Fruit fly (Drosophila melanogaster) whole organism, embryonic: ENCODE results near the gene CG33702.

Source experiments
- Atf3 ChIP-seq: fragments of 200-800 bp; sonication (Bioruptor generic); optimal IDR thresholded peaks from 3 replicates; lab custom pipeline; 2016; ENCODE audit warnings: missing biosample characterization, missing genetic modification characterization
- C15 ChIP-seq: fragments of 200-800 bp; sonication (Bioruptor generic); IDR thresholded peaks from 3 replicates; pipeline ENCODE4 v1.3.6; 2022; ENCODE audit warnings: missing biosample characterization, missing genetic modification characterization
- CG10147 ChIP-seq: fragments of 200-800 bp; sonication (Bioruptor generic); optimal IDR thresholded peaks from 2 replicates; lab custom pipeline; 2019; ENCODE audit warnings: missing biosample characterization, mild to moderate bottlenecking, missing genetic modification characterization, moderate library complexity
- CG10543 ChIP-seq: fragments of 200-800 bp; sonication (Bioruptor generic); optimal IDR thresholded peaks from 3 replicates; lab custom pipeline; 2017; ENCODE audit warnings: missing biosample characterization, mild to moderate bottlenecking, missing genetic modification characterization, moderate library complexity
- CG10565 ChIP-seq: fragments of 200-800 bp; sonication (Bioruptor generic); optimal IDR thresholded peaks from 3 replicates; lab custom pipeline; 2016; ENCODE audit warnings: missing biosample characterization, mild to moderate bottlenecking, missing genetic modification characterization
- CG11504 ChIP-seq: fragments of 200-800 bp; sonication (Bioruptor generic); optimal IDR thresholded peaks from 3 replicates; lab custom pipeline; 2019; ENCODE audit warnings: missing biosample characterization, mild to moderate bottlenecking, missing genetic modification characterization, moderate library complexity
- CG12236 ChIP-seq: fragments of 200-800 bp; sonication (Bioruptor generic); optimal IDR thresholded peaks from 2 replicates; lab custom pipeline; 2016; ENCODE audit warnings: missing biosample characterization, missing genetic modification characterization
- CG12769 ChIP-seq: fragments of 200-800 bp; sonication (Bioruptor generic); optimal IDR thresholded peaks from 2 replicates; lab custom pipeline; 2019; ENCODE audit warnings: missing biosample characterization, mild to moderate bottlenecking, missing genetic modification characterization, moderate library complexity
- CG13424 ChIP-seq: fragments of 200-800 bp; sonication (Bioruptor generic); optimal IDR thresholded peaks from 2 replicates; lab custom pipeline; 2019; ENCODE audit warnings: missing biosample characterization, mild to moderate bottlenecking, missing genetic modification characterization, moderate library complexity
- CG15269 ChIP-seq: fragments of 200-800 bp; sonication (Bioruptor generic); optimal IDR thresholded peaks from 2 replicates; lab custom pipeline; 2018; ENCODE audit warnings: missing biosample characterization, mild to moderate bottlenecking, missing genetic modification characterization, moderate library complexity
- CG2116 ChIP-seq: fragments of 200-800 bp; sonication (Bioruptor generic); optimal IDR thresholded peaks from 3 replicates; lab custom pipeline; 2018; ENCODE audit warnings: missing biosample characterization, mild to moderate bottlenecking, missing genetic modification characterization
- CG2120 ChIP-seq: fragments of 200-800 bp; sonication (Bioruptor generic); optimal IDR thresholded peaks from 3 replicates; lab custom pipeline; 2016; ENCODE audit warnings: missing biosample characterization, missing genetic modification characterization
- CG2875 ChIP-seq: fragments of 200-800 bp; sonication (Bioruptor generic); optimal IDR thresholded peaks from 2 replicates; lab custom pipeline; 2017; ENCODE audit warnings: missing biosample characterization, mild to moderate bottlenecking, missing genetic modification characterization, missing genetic modification reagents
- CG30020 ChIP-seq: fragments of 200-800 bp; optimal IDR thresholded peaks from 2 replicates; lab custom pipeline; 2019; ENCODE audit warnings: missing biosample characterization, mild to moderate bottlenecking, missing genetic modification characterization, moderate library complexity
- CG6765 ChIP-seq: fragments of 200-800 bp; sonication (Bioruptor generic); optimal IDR thresholded peaks from 3 replicates; lab custom pipeline; 2017; ENCODE audit warnings: missing biosample characterization, mild to moderate bottlenecking, missing genetic modification characterization
- CG7271 ChIP-seq: fragments of 200-800 bp; sonication (Bioruptor generic); optimal IDR thresholded peaks from 2 replicates; lab custom pipeline; 2018; ENCODE audit warnings: missing biosample characterization, mild to moderate bottlenecking, missing genetic modification characterization, moderate library complexity
- CG7786 ChIP-seq: fragments of 200-800 bp; sonication (Bioruptor generic); optimal IDR thresholded peaks from 2 replicates; lab custom pipeline; 2016; ENCODE audit warnings: missing biosample characterization, missing genetic modification characterization
- CG8924 ChIP-seq: fragments of 200-800 bp; optimal IDR thresholded peaks from 3 replicates; lab custom pipeline; 2019; ENCODE audit warnings: missing biosample characterization, mild to moderate bottlenecking, missing genetic modification characterization, moderate library complexity
- CG9817 ChIP-seq: fragments of 200-800 bp; sonication (Bioruptor generic); optimal IDR thresholded peaks from 2 replicates; lab custom pipeline; 2018; ENCODE audit warnings: missing biosample characterization, mild to moderate bottlenecking, missing genetic modification characterization, moderate library complexity
- D19B ChIP-seq: fragments of 200-800 bp; sonication (Bioruptor generic); optimal IDR thresholded peaks from 2 replicates; lab custom pipeline; 2017; ENCODE audit warnings: missing biosample characterization, mild to moderate bottlenecking, missing genetic modification characterization
- Gsc ChIP-seq: fragments of 200-800 bp; sonication (Bioruptor generic); IDR thresholded peaks from 2 replicates; pipeline ENCODE4 v1.3.6; 2022; ENCODE audit warnings: missing biosample characterization, missing genetic modification characterization
- HmgZ ChIP-seq: fragments of 200-800 bp; sonication (Bioruptor generic); optimal IDR thresholded peaks from 2 replicates; lab custom pipeline; 2018; ENCODE audit warnings: missing biosample characterization, mild to moderate bottlenecking, missing genetic modification characterization
- Hr3 ChIP-seq: fragments of 200-800 bp; sonication (Bioruptor generic); optimal IDR thresholded peaks from 3 replicates; lab custom pipeline; 2016; ENCODE audit warnings: missing biosample characterization, missing genetic modification characterization
- Max ChIP-seq: fragments of 200-800 bp; sonication (Bioruptor generic); optimal IDR thresholded peaks from 2 replicates; lab custom pipeline; 2016; ENCODE audit warnings: missing biosample characterization, mild to moderate bottlenecking, missing genetic modification characterization
- Neu2 ChIP-seq: fragments of 200-800 bp; sonication (Bioruptor generic); optimal IDR thresholded peaks from 3 replicates; lab custom pipeline; 2016; ENCODE audit warnings: missing biosample characterization, missing genetic modification characterization, borderline replicate concordance
- Poxn ChIP-seq: fragments of 200-800 bp; sonication (Bioruptor generic); IDR thresholded peaks from 2 replicates; pipeline ENCODE4 v1.3.6; 2022; ENCODE audit warnings: missing biosample characterization, missing genetic modification characterization
- Rx ChIP-seq: fragments of 200-800 bp; sonication (Bioruptor generic); IDR thresholded peaks from 2 replicates; pipeline ENCODE4 v1.3.6; 2022; ENCODE audit warnings: missing biosample characterization, missing genetic modification characterization
- Sry-δ ChIP-seq: fragments of 200-800 bp; sonication (Bioruptor generic); optimal IDR thresholded peaks from 2 replicates; lab custom pipeline; 2016; ENCODE audit warnings: missing biosample characterization, missing genetic modification characterization
- ase ChIP-seq: fragments of 200-800 bp; sonication (Bioruptor generic); IDR thresholded peaks from 3 replicates; pipeline ENCODE4 v1.3.6; 2022; ENCODE audit warnings: missing biosample characterization, missing genetic modification characterization
- bcd ChIP-seq: fragments of 200-800 bp; sonication (Bioruptor generic); optimal IDR thresholded peaks from 2 replicates; lab custom pipeline; 2017; ENCODE audit warnings: missing biosample characterization, mild to moderate bottlenecking, missing genetic modification characterization
- chn ChIP-seq: fragments of 200-800 bp; sonication (Bioruptor generic); optimal IDR thresholded peaks from 2 replicates; lab custom pipeline; 2016; ENCODE audit warnings: missing biosample characterization, missing genetic modification characterization
- corto ChIP-seq: fragments of 200-800 bp; sonication (Bioruptor generic); optimal IDR thresholded peaks from 2 replicates; lab custom pipeline; 2016; ENCODE audit warnings: missing biosample characterization, mild to moderate bottlenecking, missing genetic modification characterization, moderate library complexity
- fu2 ChIP-seq: fragments of 200-800 bp; sonication (Bioruptor generic); optimal IDR thresholded peaks from 2 replicates; lab custom pipeline; 2016; ENCODE audit warnings: missing biosample characterization, missing genetic modification characterization
- her ChIP-seq: fragments of 200-800 bp; sonication (Bioruptor generic); optimal IDR thresholded peaks from 2 replicates; lab custom pipeline; 2016; ENCODE audit warnings: missing biosample characterization, missing genetic modification characterization
- lov ChIP-seq, 2 experiments: fragments of 200-800 bp in 1 of 2; fragments of >200 bp in 1 of 2; sonication (Bioruptor generic) in 1 of 2; IDR thresholded peaks in 1 of 2; optimal IDR thresholded peaks in 1 of 2; 2 replicates in 1 of 2; 3 replicates in 1 of 2; pipeline versions ENCODE4 v1.3.6 to Lab custom; 2017 to 2022; ENCODE audit warnings: missing biosample characterization in 1 of 2, missing genetic modification characterization in 1 of 2
- org-1 ChIP-seq: fragments of 200-800 bp; sonication (Bioruptor generic); optimal IDR thresholded peaks from 2 replicates; lab custom pipeline; 2017; ENCODE audit warnings: missing biosample characterization, missing genetic modification characterization
- pnt ChIP-seq: fragments of 200-800 bp; sonication (Bioruptor generic); optimal IDR thresholded peaks from 3 replicates; lab custom pipeline; 2016; ENCODE audit warnings: missing biosample characterization, missing genetic modification characterization
- sim ChIP-seq: fragments of 200-800 bp; sonication (Bioruptor generic); IDR thresholded peaks from 2 replicates; pipeline ENCODE4 v1.3.6; 2022; ENCODE audit warnings: missing biosample characterization, missing genetic modification characterization
- slou ChIP-seq: fragments of 200-800 bp; sonication (Bioruptor generic); optimal IDR thresholded peaks from 3 replicates; lab custom pipeline; 2016; ENCODE audit warnings: missing biosample characterization, missing genetic modification characterization
- so ChIP-seq: fragments of 200-800 bp; sonication (Bioruptor generic); IDR thresholded peaks from 3 replicates; pipeline ENCODE4 v1.3.6; 2022; ENCODE audit warnings: missing biosample characterization, missing genetic modification characterization
- ssp ChIP-seq: fragments of 200-800 bp; sonication (Bioruptor generic); IDR thresholded peaks from 2 replicates; pipeline ENCODE4 v1.3.6; 2022; ENCODE audit warnings: missing biosample characterization, missing genetic modification characterization
- sug ChIP-seq: fragments of 200-800 bp; optimal IDR thresholded peaks from 2 replicates; lab custom pipeline; 2019; ENCODE audit warnings: missing biosample characterization, mild to moderate bottlenecking, missing genetic modification characterization, moderate library complexity
- tgo ChIP-seq: fragments of 200-800 bp; sonication (Bioruptor generic); IDR thresholded peaks from 3 replicates; pipeline ENCODE4 v1.3.6; 2022; ENCODE audit warnings: missing biosample characterization, missing genetic modification characterization

CG33702 gene

DNA sequence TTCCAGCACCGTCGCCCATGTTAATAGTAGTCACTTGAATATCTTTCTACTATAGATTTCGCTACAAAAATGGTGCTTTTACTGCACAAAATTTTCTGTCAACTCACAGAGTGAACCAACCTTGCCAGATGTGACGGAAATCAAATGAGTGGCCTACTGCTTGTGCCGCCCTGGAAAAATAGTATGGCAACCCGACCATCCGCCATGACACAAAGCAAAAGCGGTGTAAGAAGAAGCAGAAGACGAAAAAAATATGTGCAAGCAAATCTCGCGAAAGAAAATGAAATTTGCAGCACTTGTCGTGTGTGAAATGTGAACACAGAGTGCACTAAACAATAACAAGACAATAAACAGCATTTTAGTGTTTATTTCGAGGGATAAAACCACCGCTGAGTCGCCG is 36.4 kb downstream of the CG33702 start, which contains the start of the genes Uch-L5 and Jarid2 (continued):
- TF ChIP-seq sim, result no peak
- peak; percentile 52 for TF ChIP-seq Max (GFP tag; lab: Kevin White, UChicago)
- TF ChIP-seq Rx (GFP tag; lab: Robert Waterston, UW), result peak; percentile 43; the same call in 1 of the 2 replicates
- TF ChIP-seq CG2120 (GFP tag; lab: Kevin White, UChicago), result peak; percentile 58
- peak; percentile 57 for TF ChIP-seq pnt (GFP tag; lab: Kevin White, UChicago)
- TF ChIP-seq Atf3 (GFP tag; lab: Kevin White, UChicago), result peak; percentile 21
- TF ChIP-seq CG12236, result no peak
- peak; percentile 58 for TF ChIP-seq CG8924 (tag; lab: Kevin White, UChicago)
- TF ChIP-seq C15 (GFP tag; lab: Robert Waterston, UW), result no peak
- no peak for TF ChIP-seq so (GFP tag; lab: Robert Waterston, UW)
- peak; percentile 43 for TF ChIP-seq CG30020 (tag; lab: Kevin White, UChicago)
- TF ChIP-seq HmgZ (tag; lab: Kevin White, UChicago), result peak; percentile 63
- peak; percentile 21 for TF ChIP-seq CG9817
- peak; percentile 45 for TF ChIP-seq CG6765 (GFP tag; lab: Kevin White, UChicago)
- TF ChIP-seq Neu2, result no peak
- no peak for TF ChIP-seq CG15269 (tag; lab: Kevin White, UChicago)
- TF ChIP-seq corto (GFP tag; lab: Kevin White, UChicago), result no peak
- TF ChIP-seq lov (optimal IDR thresholded peaks at IDR 0.05; lab: Kevin White, UChicago), result no peak
- TF ChIP-seq lov (GFP tag; IDR thresholded peaks at IDR 0.05; lab: Robert Waterston, UW), result no peak
- no peak for TF ChIP-seq D19B (GFP tag; lab: Kevin White, UChicago)
- no peak for TF ChIP-seq CG10147
- TF ChIP-seq CG2875 (GFP tag; lab: Kevin White, UChicago), result peak; percentile 2
- peak; percentile 79 for TF ChIP-seq her (GFP tag; lab: Kevin White, UChicago)
- peak; percentile 46 for TF ChIP-seq sug (tag; lab: Kevin White, UChicago)
- TF ChIP-seq Hr3, result no peak
- no peak for TF ChIP-seq CG10565
- no peak for TF ChIP-seq CG12769 (tag; lab: Kevin White, UChicago)
- peak; percentile 63 for TF ChIP-seq CG2116 (GFP tag; lab: Kevin White, UChicago)
- TF ChIP-seq fu2 (GFP tag; lab: Kevin White, UChicago), result peak; percentile 56
- 0 out of 3 replicates have a peak, but pooled peaks have one; percentile 11 for TF ChIP-seq ase (GFP tag; lab: Robert Waterston, UW)
- TF ChIP-seq CG7786 (GFP tag; lab: Kevin White, UChicago), result peak; percentile 58
- no peak for TF ChIP-seq CG11504 (tag; lab: Kevin White, UChicago)
- no peak for TF ChIP-seq tgo (GFP tag; lab: Robert Waterston, UW)
- TF ChIP-seq bcd (GFP tag; lab: Kevin White, UChicago), result peak; percentile 52
- peak; percentile 48 for TF ChIP-seq CG7271
- peak; percentile 44 for TF ChIP-seq CG10543 (GFP tag; lab: Kevin White, UChicago)
- TF ChIP-seq org-1 (GFP tag; lab: Kevin White, UChicago), result no peak
- TF ChIP-seq Sry-δ (GFP tag; lab: Kevin White, UChicago), result peak; percentile 62
- TF ChIP-seq chn (GFP tag; lab: Kevin White, UChicago), result peak; percentile 65
- no peak for TF ChIP-seq Poxn
- peak; percentile 36 for TF ChIP-seq CG13424
- no peak for TF ChIP-seq slou (GFP tag; lab: Kevin White, UChicago)
- no peak for TF ChIP-seq Gsc (GFP tag; lab: Robert Waterston, UW)
- no peak for TF ChIP-seq ssp (GFP tag; lab: Robert Waterston, UW)
- TF ChIP-seq, all 482 proteins: peak for 228
